Fruit fly (Drosophila melanogaster) whole organism, embryonic: ENCODE measurements around the gene nAChRalpha7.
A peak's percentile ranks its signal among the peaks of the same experiment; 100 is the strongest.

Experiments used
- Bteb2 ChIP-seq: fragments of 200-800 bp; sonication (Bioruptor generic); optimal IDR thresholded peaks from 2 replicates; lab custom pipeline; 2016; ENCODE audit warnings: missing biosample characterization, missing genetic modification characterization
- CG10209 ChIP-seq: fragments of 200-800 bp; sonication (Bioruptor generic); optimal IDR thresholded peaks from 3 replicates; lab custom pipeline; 2017; ENCODE audit warnings: missing biosample characterization, mild to moderate bottlenecking, missing genetic modification characterization, missing genetic modification reagents
- CG10366 ChIP-seq: fragments of 200-800 bp; sonication (Bioruptor generic); IDR thresholded peaks from 2 replicates; pipeline ENCODE4 v1.3.6; 2022; ENCODE audit warnings: missing biosample characterization, missing genetic modification characterization
- CG10565 ChIP-seq: fragments of 200-800 bp; sonication (Bioruptor generic); optimal IDR thresholded peaks from 3 replicates; lab custom pipeline; 2016; ENCODE audit warnings: missing biosample characterization, mild to moderate bottlenecking, missing genetic modification characterization
- CG10979 ChIP-seq: fragments of 200-800 bp; sonication (Bioruptor generic); optimal IDR thresholded peaks from 2 replicates; lab custom pipeline; 2018; ENCODE audit warnings: missing biosample characterization, mild to moderate bottlenecking, missing genetic modification characterization, moderate library complexity
- CG11398 ChIP-seq: fragments of 200-800 bp; sonication (Bioruptor generic); optimal IDR thresholded peaks from 2 replicates; lab custom pipeline; 2016; ENCODE audit warnings: missing biosample characterization, missing genetic modification characterization
- CG11695 ChIP-seq: fragments of 200-800 bp; sonication (Bioruptor generic); IDR thresholded peaks from 3 replicates; pipeline ENCODE4 v1.3.6; 2022; ENCODE audit warnings: missing biosample characterization, missing genetic modification characterization
- CG13624 ChIP-seq: fragments of 200-800 bp; sonication (Bioruptor generic); optimal IDR thresholded peaks from 2 replicates; lab custom pipeline; 2016; ENCODE audit warnings: missing biosample characterization, missing genetic modification characterization
- CG14014 ChIP-seq: fragments of 200-800 bp; sonication (Bioruptor generic); IDR thresholded peaks from 2 replicates; pipeline ENCODE4 v1.3.6; 2022; ENCODE audit warnings: missing biosample characterization, missing genetic modification characterization
- CG14710 ChIP-seq: fragments of 200-800 bp; sonication (Bioruptor generic); optimal IDR thresholded peaks from 3 replicates; lab custom pipeline; 2019; ENCODE audit warnings: missing biosample characterization, mild to moderate bottlenecking, missing genetic modification characterization, moderate library complexity
- CG17385 ChIP-seq: fragments of 200-800 bp; sonication (Bioruptor generic); optimal IDR thresholded peaks from 3 replicates; lab custom pipeline; 2018; ENCODE audit warnings: missing biosample characterization, mild to moderate bottlenecking, missing genetic modification characterization
- CG17612 ChIP-seq: fragments of 200-800 bp; sonication (Bioruptor generic); IDR thresholded peaks from 2 replicates; pipeline ENCODE4 v1.3.6; 2022; ENCODE audit warnings: missing biosample characterization, missing genetic modification characterization
- CG17829 ChIP-seq: fragments of 200-800 bp; optimal IDR thresholded peaks from 2 replicates; lab custom pipeline; 2019; ENCODE audit warnings: missing biosample characterization, mild to moderate bottlenecking, missing genetic modification characterization, moderate library complexity
- CG31388 ChIP-seq: fragments of 200-800 bp; sonication (Bioruptor generic); optimal IDR thresholded peaks from 2 replicates; lab custom pipeline; 2016; ENCODE audit warnings: missing biosample characterization, missing genetic modification characterization
- CG3407 ChIP-seq: fragments of 200-800 bp; sonication (Bioruptor generic); optimal IDR thresholded peaks from 2 replicates; lab custom pipeline; 2018; ENCODE audit warnings: missing biosample characterization, mild to moderate bottlenecking, missing genetic modification characterization
- CG3847 ChIP-seq: fragments of 200-800 bp; sonication (Bioruptor generic); IDR thresholded peaks from 2 replicates; pipeline ENCODE4 v1.3.6; 2022; ENCODE audit warnings: missing biosample characterization, missing genetic modification characterization
- CG4730 ChIP-seq: fragments of 200-800 bp; sonication (Bioruptor generic); IDR thresholded peaks from 2 replicates; pipeline ENCODE4 v1.3.6; 2022; ENCODE audit warnings: missing biosample characterization, missing genetic modification characterization
- CG4854 ChIP-seq: fragments of 200-800 bp; sonication (Bioruptor generic); optimal IDR thresholded peaks from 2 replicates; lab custom pipeline; 2016; ENCODE audit warnings: missing biosample characterization, missing genetic modification characterization, inconsistent platforms
- CG7357 ChIP-seq: fragments of 200-800 bp; sonication (Bioruptor generic); IDR thresholded peaks from 3 replicates; pipeline ENCODE4 v1.3.6; 2022; ENCODE audit warnings: missing biosample characterization, missing genetic modification characterization
- CG8359 ChIP-seq: fragments of 200-800 bp; sonication (Bioruptor generic); optimal IDR thresholded peaks from 2 replicates; lab custom pipeline; 2017; ENCODE audit warnings: missing biosample characterization, mild to moderate bottlenecking, missing genetic modification characterization, borderline replicate concordance
- CG9817 ChIP-seq: fragments of 200-800 bp; sonication (Bioruptor generic); optimal IDR thresholded peaks from 2 replicates; lab custom pipeline; 2018; ENCODE audit warnings: missing biosample characterization, mild to moderate bottlenecking, missing genetic modification characterization, moderate library complexity
- CHES-1-like ChIP-seq: fragments of 200-800 bp; sonication (Bioruptor generic); optimal IDR thresholded peaks from 2 replicates; lab custom pipeline; 2016; ENCODE audit warnings: missing biosample characterization, missing genetic modification characterization
- CoRest ChIP-seq: fragments of 200-800 bp; sonication (Bioruptor generic); optimal IDR thresholded peaks from 3 replicates; lab custom pipeline; 2018; ENCODE audit warnings: missing biosample characterization, mild to moderate bottlenecking, missing genetic modification characterization, moderate library complexity
- D19A ChIP-seq: fragments of 200-800 bp; optimal IDR thresholded peaks from 3 replicates; lab custom pipeline; 2019; ENCODE audit warnings: missing biosample characterization, mild to moderate bottlenecking, missing genetic modification characterization, moderate library complexity
- D19B ChIP-seq: fragments of 200-800 bp; sonication (Bioruptor generic); optimal IDR thresholded peaks from 2 replicates; lab custom pipeline; 2017; ENCODE audit warnings: missing biosample characterization, mild to moderate bottlenecking, missing genetic modification characterization
- Dip3 ChIP-seq: fragments of 200-800 bp; sonication (Bioruptor generic); optimal IDR thresholded peaks from 3 replicates; lab custom pipeline; 2016; ENCODE audit warnings: missing biosample characterization, missing genetic modification characterization
- Fer3 ChIP-seq: fragments of 200-800 bp; sonication (Bioruptor generic); optimal IDR thresholded peaks from 2 replicates; lab custom pipeline; 2018; ENCODE audit warnings: missing biosample characterization, mild to moderate bottlenecking, missing genetic modification characterization, moderate library complexity
- Lpt ChIP-seq: fragments of >200 bp; optimal IDR thresholded peaks from 2 replicates; lab custom pipeline; 2018; ENCODE audit warnings: missing biosample characterization, missing genetic modification characterization
- Ptx1 ChIP-seq: fragments of 200-800 bp; sonication (Bioruptor generic); IDR thresholded peaks from 2 replicates; pipeline ENCODE4 v1.3.6; 2022; ENCODE audit warnings: missing biosample characterization, missing genetic modification characterization
- Trl ChIP-seq, 3 experiments: fragments of >200 bp in 2 of 3; fragments of 200-800 bp in 1 of 3; sonication (Bioruptor generic) in 1 of 3; optimal IDR thresholded peaks; 2 replicates in 1 of 3; 3 replicates in 2 of 3; lab custom pipeline; 2016 to 2017; ENCODE audit warnings: missing biosample characterization in 1 of 3, missing genetic modification characterization in 1 of 3
- ato ChIP-seq: fragments of 200-800 bp; sonication (Bioruptor generic); IDR thresholded peaks from 2 replicates; pipeline ENCODE4 v1.3.6; 2022; ENCODE audit warnings: missing biosample characterization, missing genetic modification characterization; ENCODE audit not compliant: partially characterized antibody
- bowl ChIP-seq: fragments of 200-800 bp; sonication (Bioruptor generic); IDR thresholded peaks from 2 replicates; pipeline ENCODE4 v1.3.6; 2022; ENCODE audit warnings: missing biosample characterization, missing genetic modification characterization
- br ChIP-seq: fragments of >200 bp; optimal IDR thresholded peaks from 2 replicates; lab custom pipeline; 2017
- cad ChIP-seq: fragments of >200 bp; optimal IDR thresholded peaks from 2 replicates; lab custom pipeline; 2017; ENCODE audit warnings: missing biosample characterization, missing genetic modification characterization
- caup ChIP-seq: fragments of 200-800 bp; sonication (Bioruptor generic); optimal IDR thresholded peaks from 3 replicates; lab custom pipeline; 2017; ENCODE audit warnings: missing biosample characterization, mild to moderate bottlenecking, missing genetic modification characterization, moderate library complexity; ENCODE audit not compliant: severe bottlenecking
- croc ChIP-seq: fragments of 200-800 bp; sonication (Bioruptor generic); conservative IDR thresholded peaks from 3 replicates; pipeline ENCODE4 v1.3.6; 2022; ENCODE audit warnings: missing biosample characterization, missing genetic modification characterization
- da ChIP-seq: fragments of 200-800 bp; sonication (Bioruptor generic); optimal IDR thresholded peaks from 2 replicates; lab custom pipeline; 2016; ENCODE audit warnings: missing biosample characterization, missing genetic modification characterization
- fd102C ChIP-seq: fragments of 200-800 bp; sonication (Bioruptor generic); optimal IDR thresholded peaks from 2 replicates; lab custom pipeline; 2018; ENCODE audit warnings: missing biosample characterization, mild to moderate bottlenecking, missing genetic modification characterization, moderate library complexity
- gro ChIP-seq: fragments of 200-800 bp; sonication (Bioruptor generic); optimal IDR thresholded peaks from 2 replicates; lab custom pipeline; 2016; ENCODE audit warnings: missing biosample characterization, missing genetic modification characterization
- lmd ChIP-seq: fragments of 200-800 bp; sonication (Bioruptor generic); IDR thresholded peaks from 2 replicates; pipeline ENCODE4 v1.3.6; 2022; ENCODE audit warnings: missing biosample characterization, missing genetic modification characterization
- oc ChIP-seq: fragments of 200-800 bp; sonication (Bioruptor generic); optimal IDR thresholded peaks from 2 replicates; lab custom pipeline; 2018; ENCODE audit warnings: missing biosample characterization, mild to moderate bottlenecking, missing genetic modification characterization, moderate library complexity
- prd ChIP-seq, 3 experiments: fragments of >200 bp in 2 of 3; fragments of 200-800 bp in 1 of 3; sonication (Bioruptor generic) in 1 of 3; optimal IDR thresholded peaks in 2 of 3; IDR thresholded peaks in 1 of 3; 2 replicates in 2 of 3; 3 replicates in 1 of 3; pipeline versions ENCODE4 v1.3.6 to Lab custom; 2017 to 2022; ENCODE audit warnings: missing biosample characterization in 1 of 3, missing genetic modification characterization in 1 of 3
- pum ChIP-seq: fragments of 200-800 bp; sonication (Bioruptor generic); optimal IDR thresholded peaks from 2 replicates; lab custom pipeline; 2016; ENCODE audit warnings: missing biosample characterization, missing genetic modification characterization
- row ChIP-seq: fragments of 200-800 bp; sonication (Bioruptor generic); IDR thresholded peaks from 3 replicates; pipeline ENCODE4 v1.3.6; 2022; ENCODE audit warnings: missing biosample characterization, missing genetic modification characterization
- sim ChIP-seq: fragments of 200-800 bp; sonication (Bioruptor generic); IDR thresholded peaks from 2 replicates; pipeline ENCODE4 v1.3.6; 2022; ENCODE audit warnings: missing biosample characterization, missing genetic modification characterization
- tgo ChIP-seq: fragments of 200-800 bp; sonication (Bioruptor generic); IDR thresholded peaks from 3 replicates; pipeline ENCODE4 v1.3.6; 2022; ENCODE audit warnings: missing biosample characterization, missing genetic modification characterization
- ttk ChIP-seq: fragments of 200-800 bp; sonication (Bioruptor generic); IDR thresholded peaks from 2 replicates; pipeline ENCODE4 v2.1.2; 2022; ENCODE audit warnings: missing biosample characterization, missing genetic modification characterization
- wdn ChIP-seq: fragments of 200-800 bp; sonication (Bioruptor generic); IDR thresholded peaks from 2 replicates; pipeline ENCODE4 v1.3.6; 2022; ENCODE audit warnings: missing biosample characterization, missing genetic modification characterization
- wor ChIP-seq: fragments of 200-800 bp; sonication (Bioruptor generic); IDR thresholded peaks from 2 replicates; pipeline ENCODE4 v1.3.6; 2022; ENCODE audit warnings: missing biosample characterization, missing genetic modification characterization
- zf30C ChIP-seq: fragments of 200-800 bp; sonication (Bioruptor generic); optimal IDR thresholded peaks from 3 replicates; lab custom pipeline; 2018; ENCODE audit warnings: missing biosample characterization, mild to moderate bottlenecking, missing genetic modification characterization

nAChRalpha7 gene

dm6 chrX:19354628-19355101 lies 6.4 kb upstream of the nAChRalpha7 start:
- peak; percentile 38 for TF ChIP-seq gro
- peak; percentile 70 for TF ChIP-seq row
- TF ChIP-seq D19B (GFP tag; lab: Kevin White, UChicago) = peak; percentile 3
- TF ChIP-seq wdn (GFP tag; lab: Robert Waterston, UW) = no peak
- peak; percentile 9 for TF ChIP-seq CG3407 (GFP tag; lab: Kevin White, UChicago)
- 0 out of 2 replicates have a peak, but pooled peaks have one; percentile 16 for TF ChIP-seq CG3847
- peak; percentile 61 for TF ChIP-seq CG10979 (tag; lab: Kevin White, UChicago)
- peak; percentile 32 for TF ChIP-seq CG13624
- TF ChIP-seq Ptx1 (GFP tag; lab: Robert Waterston, UW) = peak; percentile 35; the same call in 1 of the 2 replicates
- TF ChIP-seq pum = peak; percentile 21
- TF ChIP-seq Bteb2 = peak; percentile 19
- TF ChIP-seq CG9817 (tag; lab: Kevin White, UChicago) = peak; percentile 13
- TF ChIP-seq D19A = peak; percentile 99
- TF ChIP-seq wor = no peak
- TF ChIP-seq CG14014 (GFP tag; lab: Robert Waterston, UW) = peak; percentile 46; the same call in 1 of the 2 replicates
- TF ChIP-seq sim (GFP tag; lab: Robert Waterston, UW) = no peak
- TF ChIP-seq CG10565 = no peak
- no peak for TF ChIP-seq fd102C (GFP tag; lab: Kevin White, UChicago)
- TF ChIP-seq prd (optimal IDR thresholded peaks at IDR 0.05; lab: Kevin White, UChicago) = no peak
- TF ChIP-seq prd (GFP tag; IDR thresholded peaks at IDR 0.05; lab: Robert Waterston, UW) = peak; percentile 18; the same call in 1 of the 3 replicates
- TF ChIP-seq CoRest (tag; lab: Kevin White, UChicago) = peak; percentile 64
- TF ChIP-seq cad = no peak
- no peak for TF ChIP-seq zf30C (GFP tag; lab: Kevin White, UChicago)
- peak; percentile 42 for TF ChIP-seq CG11398 (GFP tag; lab: Kevin White, UChicago)
- no peak for TF ChIP-seq Lpt
- peak; percentile 29 for TF ChIP-seq Dip3
- TF ChIP-seq Trl (optimal IDR thresholded peaks at IDR 0.05; lab: Kevin White, UChicago) = no peak
- peak; percentile 37 for TF ChIP-seq Trl (GFP tag; optimal IDR thresholded peaks at IDR 0.05; lab: Kevin White, UChicago)
- 0 out of 3 replicates have a peak, but pooled peaks have one; percentile 23 for TF ChIP-seq tgo (GFP tag; lab: Robert Waterston, UW)
- TF ChIP-seq da (GFP tag; lab: Kevin White, UChicago) = no peak
- TF ChIP-seq CG4854 (GFP tag; lab: Kevin White, UChicago) = no peak
- TF ChIP-seq oc (tag; lab: Kevin White, UChicago) = no peak
- no peak for TF ChIP-seq CG17612
- peak; percentile 43; the same call in 2 of the 3 replicates for TF ChIP-seq croc
- TF ChIP-seq CG17385 (GFP tag; lab: Kevin White, UChicago) = peak; percentile 61
- peak; percentile 49 for TF ChIP-seq CG10209 (GFP tag; lab: Kevin White, UChicago)
- peak; percentile 6 for TF ChIP-seq Fer3 (tag; lab: Kevin White, UChicago)
- TF ChIP-seq br (lab: Kevin White, UChicago) = no peak
- peak; percentile 49 for TF ChIP-seq CHES-1-like (GFP tag; lab: Kevin White, UChicago)
- peak; percentile 54 for TF ChIP-seq CG14710 (tag; lab: Kevin White, UChicago)
- peak; percentile 26; the same call in 1 of the 2 replicates for TF ChIP-seq lmd
- TF ChIP-seq CG11695 = no peak
- TF ChIP-seq caup (GFP tag; lab: Kevin White, UChicago) = peak; percentile 27
- no peak for TF ChIP-seq CG31388 (GFP tag; lab: Kevin White, UChicago)
- no peak for TF ChIP-seq CG7357 (GFP tag; lab: Robert Waterston, UW)
- peak; percentile 63 for TF ChIP-seq CG17829 (tag; lab: Kevin White, UChicago)
- TF ChIP-seq ato (GFP tag; lab: Robert Waterston, UW) = no peak
- TF ChIP-seq CG8359 (GFP tag; lab: Kevin White, UChicago) = no peak
- no peak for TF ChIP-seq ttk (GFP tag; lab: Robert Waterston, UW)
- TF ChIP-seq bowl = no peak
- peak; percentile 20; the same call in 1 of the 2 replicates for TF ChIP-seq CG10366 (GFP tag; lab: Robert Waterston, UW)
- no peak for TF ChIP-seq CG4730 (GFP tag; lab: Robert Waterston, UW)
